Worm (Caenorhabditis elegans) whole organism, L4 larva: ENCODE data around the gene ZK971.1.
A peak's percentile ranks its signal among the peaks of the same experiment; 100 is the strongest.

Experiments used
- R02D3.7 ChIP-seq: fragments of 150-350 bp; sonication (generic microtip); optimal IDR thresholded peaks from 3 replicates; lab custom pipeline; 2014; ENCODE audit warnings: missing biosample characterization, missing genetic modification characterization
- T26A8.4 ChIP-seq: fragments of 200-800 bp; sonication (Bioruptor generic); IDR thresholded peaks from 2 replicates; pipeline ENCODE4 v1.3.6; 2022; ENCODE audit warnings: missing genetic modification characterization, missing compliant biosample characterization
- Y48G9A.11 ChIP-seq: fragments of 200-800 bp; sonication (Bioruptor generic); IDR thresholded peaks from 2 replicates; pipeline ENCODE4 v1.3.6; 2022; ENCODE audit warnings: missing genetic modification reagents, missing genetic modification characterization, missing compliant biosample characterization
- ZK546.5 ChIP-seq, 2 experiments: sonication (generic microtip); optimal IDR thresholded peaks; 2 replicates each; lab custom pipeline; 2017; ENCODE audit warnings: missing biosample characterization in 2 of 2, missing genetic modification characterization in 2 of 2
- aha-1 ChIP-seq: fragments of 150-350 bp; peaks from one replicate; lab custom pipeline; 2014; ENCODE audit warnings: missing biosample characterization, missing genetic modification characterization
- aly-2 ChIP-seq: sonication (generic microtip); optimal IDR thresholded peaks from 2 replicates; lab custom pipeline; 2018; ENCODE audit warnings: missing biosample characterization, missing genetic modification characterization
- arid-1 ChIP-seq: fragments of 200-800 bp; sonication (Bioruptor generic); conservative IDR thresholded peaks from 2 replicates; pipeline ENCODE4 v1.3.6; 2022; ENCODE audit warnings: missing genetic modification reagents, missing genetic modification characterization, missing compliant biosample characterization
- ceh-20 ChIP-seq: fragments of 200-800 bp; sonication (Bioruptor generic); IDR thresholded peaks from 2 replicates; pipeline ENCODE4 v1.3.6; 2022; ENCODE audit warnings: missing genetic modification reagents, missing genetic modification characterization, missing compliant biosample characterization
- ceh-28 ChIP-seq: fragments of 150-350 bp; optimal IDR thresholded peaks from 2 replicates; lab custom pipeline; 2014; ENCODE audit warnings: missing biosample characterization, missing genetic modification reagents, missing genetic modification characterization
- ceh-44 ChIP-seq: fragments of 200-800 bp; sonication (Bioruptor generic); IDR thresholded peaks from 2 replicates; pipeline ENCODE4 v1.3.6; 2022; ENCODE audit warnings: missing genetic modification reagents, missing genetic modification characterization, missing compliant biosample characterization
- ces-1 ChIP-seq: fragments of 150-350 bp; sonication (generic microtip); optimal IDR thresholded peaks from 4 replicates; lab custom pipeline; 2014; ENCODE audit warnings: missing biosample characterization, missing genetic modification reagents, missing genetic modification characterization
- ctbp-1 ChIP-seq: fragments of 200-800 bp; sonication (Bioruptor generic); IDR thresholded peaks from 2 replicates; pipeline ENCODE4 v1.3.6; 2022; ENCODE audit warnings: missing genetic modification reagents, missing genetic modification characterization, missing compliant biosample characterization
- daf-12 ChIP-seq: fragments of 150-350 bp; optimal IDR thresholded peaks from 2 replicates; lab custom pipeline; 2014; ENCODE audit warnings: missing biosample characterization, missing genetic modification reagents, missing genetic modification characterization
- daf-19 ChIP-seq: fragments of 200-800 bp; sonication (Bioruptor generic); conservative IDR thresholded peaks from 2 replicates; pipeline ENCODE4 v1.3.6; 2022; ENCODE audit warnings: missing genetic modification characterization, missing compliant biosample characterization
- dve-1 ChIP-seq: sonication (generic microtip); optimal IDR thresholded peaks from 2 replicates; lab custom pipeline; 2017; ENCODE audit warnings: antibody characterized with exemption, mild to moderate bottlenecking, missing genetic modification characterization, missing compliant biosample characterization; ENCODE audit not compliant: insufficient read depth
- fkh-10 ChIP-seq: fragments of 150-350 bp; optimal IDR thresholded peaks from 2 replicates; lab custom pipeline; 2014; ENCODE audit warnings: missing biosample characterization, missing genetic modification reagents, missing genetic modification characterization
- fos-1 ChIP-seq: fragments of 150-350 bp; optimal IDR thresholded peaks from 2 replicates; lab custom pipeline; 2014; ENCODE audit warnings: missing biosample characterization, missing genetic modification characterization
- gei-8 ChIP-seq: fragments of 200-800 bp; sonication (Bioruptor generic); optimal IDR thresholded peaks from 2 replicates; lab custom pipeline; 2018; ENCODE audit warnings: mild to moderate bottlenecking, missing genetic modification characterization, missing compliant biosample characterization
- hlh-11 ChIP-seq: fragments of 200-800 bp; sonication (Bioruptor generic); optimal IDR thresholded peaks from 2 replicates; lab custom pipeline; 2018; ENCODE audit warnings: mild to moderate bottlenecking, missing genetic modification characterization, missing compliant biosample characterization
- hlh-30 ChIP-seq: sonication (generic microtip); optimal IDR thresholded peaks from 2 replicates; lab custom pipeline; 2017; ENCODE audit warnings: antibody characterized with exemption, mild to moderate bottlenecking, missing genetic modification characterization, missing compliant biosample characterization; ENCODE audit not compliant: insufficient read depth
- hmg-1.1 ChIP-seq: fragments of 200-800 bp; sonication (Bioruptor generic); IDR thresholded peaks from 2 replicates; pipeline ENCODE4 v1.3.6; 2022; ENCODE audit warnings: missing genetic modification reagents, missing genetic modification characterization, missing compliant biosample characterization
- lim-7 ChIP-seq: fragments of 200-800 bp; sonication (Bioruptor generic); IDR thresholded peaks from 2 replicates; pipeline ENCODE4 v1.3.6; 2022; ENCODE audit warnings: missing genetic modification characterization, missing compliant biosample characterization
- lin-13 ChIP-seq: fragments of 150-350 bp; optimal IDR thresholded peaks from 2 replicates; lab custom pipeline; 2014; ENCODE audit warnings: missing biosample characterization, missing genetic modification reagents, missing genetic modification characterization
- lin-15B ChIP-seq: fragments of 150-350 bp; sonication (generic microtip); optimal IDR thresholded peaks from 3 replicates; lab custom pipeline; 2014; ENCODE audit warnings: missing biosample characterization, missing genetic modification characterization
- lin-29 ChIP-seq: fragments of 200-800 bp; sonication (Bioruptor generic); IDR thresholded peaks from 2 replicates; pipeline ENCODE4 v1.3.6; 2022; ENCODE audit warnings: missing genetic modification reagents, missing genetic modification characterization, missing compliant biosample characterization
- lir-3 ChIP-seq: sonication (generic microtip); optimal IDR thresholded peaks from 2 replicates; lab custom pipeline; 2016; ENCODE audit warnings: mild to moderate bottlenecking, missing genetic modification characterization, missing compliant biosample characterization
- madf-5 ChIP-seq, 2 experiments: fragments of 200-800 bp; sonication (Bioruptor generic); IDR thresholded peaks; 2 replicates each; pipeline ENCODE4 v1.3.6; 2022; ENCODE audit warnings: missing compliant biosample characterization in 2 of 2, missing genetic modification characterization in 2 of 2
- mdl-1 ChIP-seq, 2 experiments: fragments of 150-350 bp in 1 of 2; sonication (generic microtip) in 1 of 2; optimal IDR thresholded peaks; 2 replicates each; lab custom pipeline; 2014 to 2017; ENCODE audit warnings: missing biosample characterization in 2 of 2, missing genetic modification characterization in 2 of 2
- mxl-2 ChIP-seq: fragments of 200-800 bp; sonication (Bioruptor generic); conservative IDR thresholded peaks from 2 replicates; pipeline ENCODE4 v1.3.6; 2022; ENCODE audit warnings: missing genetic modification reagents, missing genetic modification characterization, missing compliant biosample characterization
- mxl-3 ChIP-seq: fragments of 200-800 bp; sonication (Bioruptor generic); optimal IDR thresholded peaks from 2 replicates; lab custom pipeline; 2018; ENCODE audit warnings: mild to moderate bottlenecking, missing genetic modification characterization, missing compliant biosample characterization
- nhr-11 ChIP-seq: fragments of 150-350 bp; optimal IDR thresholded peaks from 2 replicates; lab custom pipeline; 2014; ENCODE audit warnings: missing biosample characterization, missing genetic modification characterization
- nhr-237 ChIP-seq: sonication (generic microtip); optimal IDR thresholded peaks from 2 replicates; lab custom pipeline; 2017; ENCODE audit warnings: missing biosample characterization, missing genetic modification characterization
- nhr-76 ChIP-seq: fragments of 150-350 bp; optimal IDR thresholded peaks from 2 replicates; lab custom pipeline; 2014; ENCODE audit warnings: missing biosample characterization, missing genetic modification characterization
- nhr-77 ChIP-seq: fragments of 150-350 bp; optimal IDR thresholded peaks from 2 replicates; lab custom pipeline; 2014; ENCODE audit warnings: missing biosample characterization, missing genetic modification characterization
- pqm-1 ChIP-seq: sonication (generic microtip); optimal IDR thresholded peaks from 2 replicates; lab custom pipeline; 2017; ENCODE audit warnings: missing biosample characterization, missing genetic modification characterization
- saeg-2 ChIP-seq: fragments of 200-800 bp; sonication (Bioruptor generic); IDR thresholded peaks from 2 replicates; pipeline ENCODE4 v1.3.6; 2022; ENCODE audit warnings: missing genetic modification reagents, missing genetic modification characterization, missing compliant biosample characterization
- snpc-4 ChIP-seq: fragments of 150-350 bp; optimal IDR thresholded peaks from 2 replicates; lab custom pipeline; 2014; ENCODE audit warnings: missing biosample characterization, missing genetic modification characterization
- spr-1 ChIP-seq: sonication (generic microtip); optimal IDR thresholded peaks from 2 replicates; lab custom pipeline; 2016; ENCODE audit warnings: mild to moderate bottlenecking, missing genetic modification characterization, missing compliant biosample characterization
- spr-3 ChIP-seq: fragments of 200-800 bp; sonication (Bioruptor generic); optimal IDR thresholded peaks from 2 replicates; lab custom pipeline; 2018; ENCODE audit warnings: mild to moderate bottlenecking, missing genetic modification characterization, missing compliant biosample characterization
- tra-1 ChIP-seq: fragments of 200-800 bp; sonication (Bioruptor generic); IDR thresholded peaks from 2 replicates; pipeline ENCODE4 v1.3.6; 2022; ENCODE audit warnings: missing genetic modification reagents, missing genetic modification characterization, missing compliant biosample characterization
- unc-39 ChIP-seq: sonication (generic microtip); optimal IDR thresholded peaks from 2 replicates; lab custom pipeline; 2017; ENCODE audit warnings: missing biosample characterization, missing genetic modification characterization
- unc-62 ChIP-seq, 3 experiments: fragments of 150-350 bp in 1 of 3; sonication (generic microtip); optimal IDR thresholded peaks in 2 of 3; peaks in 1 of 3; 1 replicate in 1 of 3; 2 replicates in 2 of 3; lab custom pipeline; 2014 to 2017; ENCODE audit warnings: missing biosample characterization in 3 of 3, missing genetic modification characterization in 3 of 3, missing genetic modification reagents in 3 of 3, missing genotype in 1 of 3
- zag-1 ChIP-seq: fragments of 150-350 bp; optimal IDR thresholded peaks from 2 replicates; lab custom pipeline; 2014; ENCODE audit warnings: missing biosample characterization, missing genetic modification characterization
- zip-11 ChIP-seq: fragments of 200-800 bp; sonication (Bioruptor generic); IDR thresholded peaks from 2 replicates; pipeline ENCODE4 v1.3.6; 2022; ENCODE audit warnings: missing genetic modification characterization, missing compliant biosample characterization
- ztf-11 ChIP-seq: fragments of 150-350 bp; optimal IDR thresholded peaks from 2 replicates; lab custom pipeline; 2014; ENCODE audit warnings: missing biosample characterization, missing genetic modification characterization

The ZK971.1 gene

DNA sequence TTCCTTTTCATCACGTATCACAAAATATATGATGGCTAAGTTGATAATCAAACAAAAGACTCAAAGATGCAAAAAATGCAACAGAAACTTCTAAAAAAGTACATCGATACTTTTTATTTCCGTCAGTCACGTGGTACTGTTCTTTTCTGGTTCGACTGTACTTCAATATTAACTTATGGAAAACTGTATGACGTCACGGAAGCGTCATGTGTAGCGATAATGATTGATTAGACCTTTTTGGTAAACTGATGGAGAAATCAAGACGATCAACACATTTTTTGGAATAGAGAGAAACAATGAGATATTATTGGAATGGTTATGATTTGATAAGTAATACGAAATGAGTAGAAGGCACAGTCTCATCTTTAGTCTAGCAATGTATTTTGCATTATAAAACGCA lies 14.8 kb upstream of the ZK971.1 start (continued):
- no peak for TF ChIP-seq spr-3
- TF ChIP-seq saeg-2 (GFP tag; lab: Robert Waterston, UW): no peak
- TF ChIP-seq nhr-11 (tag; lab: Kevin White, UChicago): no peak
- no peak for TF ChIP-seq lim-7 (GFP tag; lab: Robert Waterston, UW)
- no peak for TF ChIP-seq ceh-44 (GFP tag; lab: Robert Waterston, UW)
- TF ChIP-seq nhr-237 (tag; lab: Kevin White, UChicago): no peak
- TF ChIP-seq nhr-77 (tag; lab: Kevin White, UChicago): no peak
- TF ChIP-seq nhr-76 (tag; lab: Kevin White, UChicago): no peak
- no peak for TF ChIP-seq R02D3.7
- no peak for TF ChIP-seq snpc-4 (tag; lab: Kevin White, UChicago)
- no peak for TF ChIP-seq unc-39 (tag; lab: Kevin White, UChicago)
- TF ChIP-seq fkh-10: no peak
- no peak for TF ChIP-seq pqm-1 (tag; lab: Kevin White, UChicago)

DNA sequence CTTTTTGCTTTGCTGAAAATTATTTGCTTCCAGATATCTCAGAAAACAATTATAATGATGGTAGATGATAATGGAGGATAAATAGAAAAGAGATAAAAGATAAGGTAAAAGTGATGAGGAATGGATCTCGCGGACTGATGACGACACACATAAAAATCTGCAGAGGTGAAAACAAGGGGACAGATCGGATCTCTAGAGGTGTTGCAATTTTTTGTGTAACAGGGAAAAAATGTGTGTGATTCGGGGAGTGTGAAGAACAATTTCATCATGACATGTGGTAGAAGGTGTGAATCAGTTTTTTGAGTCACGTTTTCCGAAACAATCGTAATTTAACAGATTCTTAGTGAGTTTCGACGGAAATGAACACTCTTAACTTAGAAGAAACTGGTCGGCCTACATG lies 9.5 kb upstream of the ZK971.1 start:
- TF ChIP-seq mxl-3 (GFP tag; lab: Kevin White, UChicago) (peak; percentile 78), hlh-30 (tag; lab: Kevin White, UChicago) (peak; percentile 70), hlh-11 (tag; lab: Kevin White, UChicago) (peak; percentile 48), lin-29 (no peak), lir-3 (tag; lab: Kevin White, UChicago) (no peak), T26A8.4 (GFP tag; lab: Robert Waterston, UW) (no peak), hmg-1.1 (no peak), mdl-1 (tag; optimal IDR thresholded peaks at IDR 0.05; lab: Kevin White, UChicago) (peak in 1 of 2 experiments; percentile 39), zip-11 (GFP tag; lab: Robert Waterston, UW) (no peak), ces-1 (no peak), ceh-20 (no peak), fos-1 (no peak), arid-1 (GFP tag; lab: Robert Waterston, UW) (no peak), R02D3.7 (no peak)
- TF ChIP-seq, all 104 proteins: peak for 4

DNA sequence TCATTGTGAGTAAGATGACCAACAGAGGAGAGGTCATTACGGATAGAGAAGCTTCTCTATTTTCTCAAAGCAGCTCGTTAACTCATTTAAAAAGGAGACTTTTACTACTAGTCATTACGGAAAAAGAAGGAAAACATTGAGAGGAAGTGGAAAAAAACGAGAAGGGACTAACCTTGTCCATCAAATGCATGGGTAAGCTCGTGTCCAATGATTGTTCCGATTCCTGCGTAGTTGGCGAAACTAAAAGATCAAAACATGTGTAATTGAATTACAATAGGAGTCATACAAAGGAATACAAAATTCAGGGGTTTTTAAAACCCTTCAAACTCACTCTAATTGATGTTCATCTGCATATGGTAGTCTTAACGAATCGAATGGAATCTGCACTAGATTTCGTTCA lies 5.5 kb upstream of the ZK971.1 start:
- TF ChIP-seq lin-13 (no peak), ZK546.5 (tag; optimal IDR thresholded peaks at IDR 0.05; lab: Kevin White, UChicago) (no peak), unc-62 (GFP tag; optimal IDR thresholded peaks at IDR 0.05 in 1 of 2; lab: Kevin White, UChicago) (peak in 1 of 2 experiments; percentile 98), unc-62 (tag; optimal IDR thresholded peaks at IDR 0.05; lab: Kevin White, UChicago) (no peak), ceh-28 (tag; lab: Kevin White, UChicago) (no peak), zag-1 (no peak)

DNA sequence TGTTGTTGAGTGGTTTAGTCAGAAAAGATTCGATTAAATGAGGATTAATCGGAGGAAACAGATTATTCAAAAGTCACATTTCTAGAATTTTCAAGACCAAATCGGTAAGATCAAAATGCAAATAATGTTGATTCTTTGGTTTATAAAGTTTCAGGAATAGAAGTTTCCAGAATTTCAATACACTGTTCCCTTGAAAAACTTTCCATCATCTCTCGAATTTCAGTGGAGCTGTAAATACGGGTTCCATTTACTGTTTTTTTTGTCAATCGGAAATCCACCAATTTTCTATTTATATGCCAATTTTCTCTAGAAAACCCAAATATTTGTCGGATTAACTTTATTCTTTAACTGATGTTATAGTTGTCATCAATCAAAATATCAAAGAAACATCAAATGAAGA lies 3.7 kb upstream of the ZK971.1 start:
- TF ChIP-seq aha-1 (tag; lab: Kevin White, UChicago) (peak; percentile 69), aly-2 (tag; lab: Kevin White, UChicago) (no peak)
- TF ChIP-seq, all 104 proteins: peak for 1

ce11 chrII:10281674-10282073 lies 2.2 kb upstream of the ZK971.1 start:
- TF ChIP-seq pqm-1 (tag; lab: Kevin White, UChicago): peak; percentile 27
- no peak for TF ChIP-seq Y48G9A.11 (GFP tag; lab: Robert Waterston, UW)
- TF ChIP-seq ztf-11 (tag; lab: Kevin White, UChicago): no peak
- TF ChIP-seq nhr-77 (tag; lab: Kevin White, UChicago): no peak
- TF ChIP-seq aha-1 (tag; lab: Kevin White, UChicago): no peak
- TF ChIP-seq daf-19 (GFP tag; lab: Robert Waterston, UW): no peak
- no peak for TF ChIP-seq gei-8 (GFP tag; lab: Kevin White, UChicago)
- no peak for TF ChIP-seq lin-13
- TF ChIP-seq ctbp-1 (GFP tag; lab: Robert Waterston, UW): no peak
- TF ChIP-seq unc-62 (GFP tag; optimal IDR thresholded peaks at IDR 0.05 in 1 of 2; lab: Kevin White, UChicago): no peak
- TF ChIP-seq unc-62 (tag; optimal IDR thresholded peaks at IDR 0.05; lab: Kevin White, UChicago): no peak
- no peak for TF ChIP-seq madf-5 (GFP tag; IDR thresholded peaks at IDR 0.05; lab: Robert Waterston, UW)
- TF ChIP-seq spr-1 (tag; lab: Kevin White, UChicago): no peak
- no peak for TF ChIP-seq daf-12 (tag; lab: Kevin White, UChicago)
- no peak for TF ChIP-seq snpc-4 (tag; lab: Kevin White, UChicago)
- TF ChIP-seq mdl-1 (tag; optimal IDR thresholded peaks at IDR 0.05; lab: Kevin White, UChicago): peak in 1 of 2 experiments; percentile 2
- TF ChIP-seq tra-1 (GFP tag; lab: Robert Waterston, UW): no peak
- TF ChIP-seq lin-15B (tag; lab: Kevin White, UChicago): no peak
- no peak for TF ChIP-seq mxl-2 (GFP tag; lab: Robert Waterston, UW)
- no peak for TF ChIP-seq ceh-44 (GFP tag; lab: Robert Waterston, UW)
- peak; percentile 17 for TF ChIP-seq dve-1 (tag; lab: Kevin White, UChicago)
- TF ChIP-seq saeg-2 (GFP tag; lab: Robert Waterston, UW): no peak
